Fruit fly (Drosophila melanogaster): ENCODE measurements around the gene CG31816.

DNA sequence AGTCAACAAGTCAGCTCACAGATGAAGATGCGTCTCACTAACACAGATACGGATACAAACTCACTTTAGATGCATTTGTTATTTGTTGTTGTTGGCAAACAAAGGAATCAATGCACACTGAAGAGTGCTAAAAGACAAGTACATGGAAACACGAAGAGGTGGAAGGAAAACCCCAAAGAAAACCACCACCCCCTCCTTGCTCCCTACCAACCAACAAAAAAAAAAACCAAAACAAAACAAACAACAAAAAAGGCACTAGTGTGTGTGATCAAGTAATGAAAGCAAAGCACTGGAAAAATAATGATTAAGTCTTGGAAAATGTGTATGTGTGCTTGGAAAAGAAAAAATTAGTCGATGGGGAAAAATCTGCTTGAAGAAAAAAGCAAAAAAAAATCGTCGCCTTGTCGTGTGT, 46.4 kb downstream of the CG31816 start:
- no peak for TF ChIP-seq pan (optimal IDR thresholded peaks at IDR 0.05)
- no peak for TF ChIP-seq psq (optimal IDR thresholded peaks at IDR 0.05)
- no peak for TF ChIP-seq Dll (optimal IDR thresholded peaks at IDR 0.05)
- TF ChIP-seq EcR (GFP tag; optimal IDR thresholded peaks at IDR 0.05): peak in 1 of 2 experiments; percentile 32

Measured in whole organism.